Fruit fly (Drosophila melanogaster) whole organism, prepupa: ENCODE measurements around the gene Nup154.
A peak's percentile ranks its signal among the peaks of the same experiment; 100 is the strongest.

Source experiments
- Blimp-1 ChIP-seq: fragments of 200-800 bp; sonication (Bioruptor generic); optimal IDR thresholded peaks from 3 replicates; lab custom pipeline; 2017; ENCODE audit warnings: missing biosample characterization, missing genetic modification characterization, mild to moderate bottlenecking, moderate library complexity, missing genetic modification reagents
- CG10669 ChIP-seq: fragments of 200-800 bp; sonication (Bioruptor generic); optimal IDR thresholded peaks from 3 replicates; lab custom pipeline; 2018; ENCODE audit warnings: missing biosample characterization, mild to moderate bottlenecking, missing genetic modification characterization, moderate library complexity
- CG11294 ChIP-seq: fragments of 200-800 bp; sonication (Bioruptor generic); IDR thresholded peaks from 2 replicates; pipeline ENCODE4 v1.3.6; 2022; ENCODE audit warnings: missing biosample characterization, missing genetic modification characterization
- CG15336 ChIP-seq: fragments of 200-800 bp; sonication (Bioruptor generic); IDR thresholded peaks from 2 replicates; pipeline ENCODE4 v1.3.6; 2022; ENCODE audit warnings: missing biosample characterization, missing genetic modification characterization
- CG1621 ChIP-seq: fragments of 200-800 bp; sonication (Bioruptor generic); optimal IDR thresholded peaks from 3 replicates; lab custom pipeline; 2018; ENCODE audit warnings: missing biosample characterization, mild to moderate bottlenecking, missing genetic modification characterization
- CG16779 ChIP-seq: fragments of 200-800 bp; sonication (Bioruptor generic); optimal IDR thresholded peaks from 3 replicates; lab custom pipeline; 2017; ENCODE audit warnings: missing biosample characterization, mild to moderate bottlenecking, missing genetic modification characterization
- CG32006 ChIP-seq: fragments of 200-800 bp; sonication (Bioruptor generic); optimal IDR thresholded peaks from 3 replicates; lab custom pipeline; 2017; ENCODE audit warnings: missing biosample characterization, mild to moderate bottlenecking, missing genetic modification characterization
- CG34406 ChIP-seq: fragments of 200-800 bp; sonication (Bioruptor generic); optimal IDR thresholded peaks from 3 replicates; lab custom pipeline; 2016; ENCODE audit warnings: missing biosample characterization, missing genetic modification characterization
- CG3919 ChIP-seq: fragments of 200-800 bp; sonication (Bioruptor generic); optimal IDR thresholded peaks from 3 replicates; lab custom pipeline; 2016; ENCODE audit warnings: missing biosample characterization, missing genetic modification characterization
- CG4318 ChIP-seq: fragments of 200-800 bp; sonication (Bioruptor generic); optimal IDR thresholded peaks from 3 replicates; lab custom pipeline; 2017; ENCODE audit warnings: missing biosample characterization, mild to moderate bottlenecking, missing genetic modification characterization
- CG6163 ChIP-seq: fragments of 200-800 bp; sonication (Bioruptor generic); IDR thresholded peaks from 3 replicates; pipeline ENCODE4 v1.3.6; 2022; ENCODE audit warnings: missing biosample characterization, missing genetic modification characterization
- CG6792 ChIP-seq: fragments of 200-800 bp; sonication (Bioruptor generic); optimal IDR thresholded peaks from 3 replicates; lab custom pipeline; 2016; ENCODE audit warnings: missing biosample characterization, missing genetic modification characterization
- CG6854 ChIP-seq: fragments of 200-800 bp; sonication (Bioruptor generic); optimal IDR thresholded peaks from 2 replicates; lab custom pipeline; 2017; ENCODE audit warnings: missing biosample characterization, mild to moderate bottlenecking, missing genetic modification characterization
- CG8319 ChIP-seq: fragments of 200-800 bp; sonication (Bioruptor generic); optimal IDR thresholded peaks from 3 replicates; lab custom pipeline; 2016; ENCODE audit warnings: missing biosample characterization, missing genetic modification characterization
- CG8632 ChIP-seq: fragments of 200-800 bp; sonication (Bioruptor generic); optimal IDR thresholded peaks from 3 replicates; lab custom pipeline; 2016; ENCODE audit warnings: missing biosample characterization, missing genetic modification characterization
- CG9139 ChIP-seq: fragments of 200-800 bp; sonication (Bioruptor generic); optimal IDR thresholded peaks from 3 replicates; lab custom pipeline; 2017; ENCODE audit warnings: missing biosample characterization, mild to moderate bottlenecking, missing genetic modification characterization
- Eip78C ChIP-seq: fragments of 200-800 bp; sonication (Bioruptor generic); peaks from one replicate; lab custom pipeline; 2016; ENCODE audit warnings: missing biosample characterization, missing genetic modification characterization
- Gug ChIP-seq: fragments of 200-800 bp; sonication (Bioruptor generic); IDR thresholded peaks from 2 replicates; pipeline ENCODE4 v1.3.6; 2022; ENCODE audit warnings: missing biosample characterization, missing genetic modification characterization
- Hr38 ChIP-seq: sonication (Bioruptor generic); optimal IDR thresholded peaks from 2 replicates; lab custom pipeline; 2016; ENCODE audit warnings: missing biosample characterization, missing genetic modification characterization
- Lpt ChIP-seq: fragments of 200-800 bp; sonication (Bioruptor generic); optimal IDR thresholded peaks from 3 replicates; lab custom pipeline; 2016; ENCODE audit warnings: missing biosample characterization, missing genetic modification characterization
- OdsH ChIP-seq: fragments of 200-800 bp; sonication (Bioruptor generic); optimal IDR thresholded peaks from 3 replicates; lab custom pipeline; 2016; ENCODE audit warnings: missing biosample characterization, missing genetic modification characterization
- Smox ChIP-seq: fragments of 200-800 bp; sonication (Bioruptor generic); optimal IDR thresholded peaks from 3 replicates; lab custom pipeline; 2016; ENCODE audit warnings: missing biosample characterization, missing genetic modification characterization
- Sox102F ChIP-seq: fragments of 200-800 bp; sonication (Bioruptor generic); optimal IDR thresholded peaks from 2 replicates; lab custom pipeline; 2016; ENCODE audit warnings: missing biosample characterization, mild to moderate bottlenecking, missing genetic modification characterization
- Sox15 ChIP-seq: fragments of 200-800 bp; sonication (Bioruptor generic); optimal IDR thresholded peaks from 3 replicates; lab custom pipeline; 2016; ENCODE audit warnings: missing biosample characterization, missing genetic modification characterization
- achi ChIP-seq: fragments of 200-800 bp; sonication (Bioruptor generic); optimal IDR thresholded peaks from 3 replicates; lab custom pipeline; 2016; ENCODE audit warnings: missing biosample characterization, missing genetic modification characterization
- cyc ChIP-seq: fragments of 200-800 bp; sonication (Bioruptor generic); optimal IDR thresholded peaks from 3 replicates; lab custom pipeline; 2016; ENCODE audit warnings: missing biosample characterization, missing genetic modification characterization
- dsx ChIP-seq: fragments of 200-800 bp; optimal IDR thresholded peaks from 3 replicates; lab custom pipeline; 2019; ENCODE audit warnings: missing biosample characterization, mild to moderate bottlenecking, missing genetic modification characterization, moderate library complexity; ENCODE audit not compliant: poor library complexity, severe bottlenecking
- eg ChIP-seq: fragments of 200-800 bp; sonication (Bioruptor generic); IDR thresholded peaks from 3 replicates; pipeline ENCODE4 v1.3.6; 2022; ENCODE audit warnings: missing biosample characterization, missing genetic modification characterization
- esn ChIP-seq: fragments of 200-800 bp; sonication (Bioruptor generic); optimal IDR thresholded peaks from 2 replicates; lab custom pipeline; 2016; ENCODE audit warnings: missing biosample characterization, mild to moderate bottlenecking, missing genetic modification characterization, moderate library complexity
- fd59A ChIP-seq: fragments of 200-800 bp; sonication (Bioruptor generic); optimal IDR thresholded peaks from 2 replicates; lab custom pipeline; 2017; ENCODE audit warnings: missing biosample characterization, mild to moderate bottlenecking, missing genetic modification characterization, missing genetic modification reagents
- fd85E ChIP-seq: fragments of 200-800 bp; sonication (Bioruptor generic); optimal IDR thresholded peaks from 3 replicates; lab custom pipeline; 2016; ENCODE audit warnings: missing biosample characterization, missing genetic modification characterization
- lz ChIP-seq: fragments of 200-800 bp; sonication (Bioruptor generic); optimal IDR thresholded peaks from 3 replicates; lab custom pipeline; 2016; ENCODE audit warnings: missing biosample characterization, missing genetic modification characterization
- pdm3 ChIP-seq: fragments of 200-800 bp; sonication (Bioruptor generic); optimal IDR thresholded peaks from 3 replicates; lab custom pipeline; 2016; ENCODE audit warnings: missing biosample characterization, missing genetic modification characterization
- spab ChIP-seq: fragments of 200-800 bp; sonication (Bioruptor generic); optimal IDR thresholded peaks from 2 replicates; lab custom pipeline; 2017; ENCODE audit warnings: missing biosample characterization, mild to moderate bottlenecking, missing genetic modification characterization, missing genetic modification reagents
- ss ChIP-seq, 2 experiments: fragments of 200-800 bp; sonication (Bioruptor generic); optimal IDR thresholded peaks; 2 replicates in 1 of 2; 3 replicates in 1 of 2; lab custom pipeline; 2017 to 2018; ENCODE audit warnings: mild to moderate bottlenecking in 2 of 2, missing biosample characterization in 2 of 2, missing genetic modification characterization in 2 of 2, moderate library complexity in 1 of 2
- svp ChIP-seq: fragments of 200-800 bp; sonication (Bioruptor generic); peaks from one replicate; lab custom pipeline; 2016; ENCODE audit warnings: missing biosample characterization, missing genetic modification characterization

Nup154 gene

DNA sequence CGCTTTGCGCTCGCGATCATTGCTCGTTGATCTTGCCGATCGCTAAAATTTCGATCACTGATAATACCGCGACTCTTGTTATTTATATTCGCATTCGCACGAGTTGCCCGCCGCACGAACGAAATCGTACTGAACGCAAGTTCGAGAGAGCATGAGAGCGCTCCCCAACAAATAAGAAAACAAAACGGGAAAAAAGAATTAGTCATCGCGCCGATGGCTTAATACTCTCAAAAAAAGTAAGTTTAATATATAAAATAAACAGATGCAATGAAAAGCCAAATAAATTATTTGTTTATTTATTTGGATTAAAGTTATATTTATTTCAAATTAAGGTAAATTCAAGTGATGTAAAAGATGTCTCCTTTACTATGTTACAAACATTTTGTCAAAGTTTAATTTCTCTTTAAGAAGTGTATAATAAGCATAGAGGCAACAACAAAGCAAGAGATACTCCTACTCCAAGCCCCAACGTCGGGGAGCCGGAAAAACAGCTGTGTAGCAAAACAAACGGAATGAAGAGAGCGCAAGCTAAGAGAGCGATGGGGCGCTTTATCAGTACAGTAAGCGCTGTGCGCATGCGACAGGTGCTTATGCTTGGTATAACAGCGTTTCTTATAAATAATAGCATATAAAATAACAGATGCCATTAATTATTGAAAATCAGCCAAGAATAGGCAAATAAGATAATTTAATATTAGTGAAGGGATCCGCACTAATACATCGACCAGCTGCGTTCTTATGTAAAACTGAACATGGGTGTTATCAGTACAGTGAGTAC is 52.9 kb downstream of the Nup154 start (continued):
- TF ChIP-seq CG1621 (tag; lab: Kevin White, UChicago): peak; percentile 40
- TF ChIP-seq fd85E (GFP tag; lab: Kevin White, UChicago): no peak
- TF ChIP-seq CG4318: peak; percentile 23
- peak; percentile 66 for TF ChIP-seq eg (GFP tag; lab: Robert Waterston, UW)
- peak; percentile 96 for TF ChIP-seq Eip78C (GFP tag; lab: Kevin White, UChicago)
- TF ChIP-seq CG32006 (GFP tag; lab: Kevin White, UChicago): peak; percentile 86
- TF ChIP-seq achi (GFP tag; lab: Kevin White, UChicago): peak; percentile 66
- TF ChIP-seq Smox (GFP tag; lab: Kevin White, UChicago): peak; percentile 68
- peak; percentile 94 for TF ChIP-seq svp (GFP tag; lab: Kevin White, UChicago)
- peak; percentile 60 for TF ChIP-seq fd59A
- peak; percentile 82 for TF ChIP-seq dsx (GFP tag; lab: Kevin White, UChicago)
- peak; percentile 79 for TF ChIP-seq OdsH (GFP tag; lab: Kevin White, UChicago)
- peak; percentile 43 for TF ChIP-seq CG8319 (GFP tag; lab: Kevin White, UChicago)
- peak; percentile 73 for TF ChIP-seq CG6792 (GFP tag; lab: Kevin White, UChicago)
- TF ChIP-seq CG10669 (GFP tag; lab: Kevin White, UChicago): peak; percentile 74
- no peak for TF ChIP-seq Hr38 (GFP tag; lab: Kevin White, UChicago)
- TF ChIP-seq Sox15 (GFP tag; lab: Kevin White, UChicago): peak; percentile 69
- peak; percentile 74 for TF ChIP-seq spab (GFP tag; lab: Kevin White, UChicago)
- peak; percentile 69 for TF ChIP-seq Sox102F (GFP tag; lab: Kevin White, UChicago)
- peak; percentile 71 for TF ChIP-seq CG15336
- TF ChIP-seq CG34406 (GFP tag; lab: Kevin White, UChicago): peak; percentile 78
- TF ChIP-seq Blimp-1 (GFP tag; lab: Kevin White, UChicago): peak; percentile 72
- peak; percentile 80 for TF ChIP-seq CG6854 (GFP tag; lab: Kevin White, UChicago)
- peak; percentile 60 for TF ChIP-seq CG8632
- peak; percentile 20; the same call in 1 of the 2 replicates for TF ChIP-seq Gug (GFP tag; lab: Robert Waterston, UW)
- peak; percentile 75 for TF ChIP-seq pdm3 (GFP tag; lab: Kevin White, UChicago)
- peak; percentile 80 for TF ChIP-seq CG16779
- TF ChIP-seq Lpt (GFP tag; lab: Kevin White, UChicago): peak; percentile 54
- peak; percentile 79 for TF ChIP-seq CG3919
- TF ChIP-seq, all 60 proteins: peak for 57

- TF ChIP-seq CG11294 (GFP tag; lab: Robert Waterston, UW) (0 out of 2 replicates have a peak, but pooled peaks have one; percentile 1), Gug (GFP tag; lab: Robert Waterston, UW) (0 out of 2 replicates have a peak, but pooled peaks have one; percentile 21), lz (GFP tag; lab: Kevin White, UChicago) (no peak), cyc (GFP tag; lab: Kevin White, UChicago) (no peak), CG6163 (GFP tag; lab: Robert Waterston, UW) (0 out of 3 replicates have a peak, but pooled peaks have one; percentile 7), pdm3 (GFP tag; lab: Kevin White, UChicago) (no peak), esn (GFP tag; lab: Kevin White, UChicago) (no peak), CG15336 (peak; percentile 18; the same call in 1 of the 2 replicates), svp (GFP tag; lab: Kevin White, UChicago) (peak; percentile 73)
Measured at dm6 chr2L:11058111-11058665, 53.6 kb downstream of the Nup154 start.

dm6 chr2L:11059206-11059605 is 54.6 kb downstream of the Nup154 start:
- TF ChIP-seq ss (GFP tag; optimal IDR thresholded peaks at IDR 0.05; lab: Kevin White, UChicago): peak in 1 of 2 experiments; percentile 2
- no peak for TF ChIP-seq esn (GFP tag; lab: Kevin White, UChicago)
- peak; percentile 38 for TF ChIP-seq CG9139 (GFP tag; lab: Kevin White, UChicago)
- peak; percentile 42 for TF ChIP-seq dsx (GFP tag; lab: Kevin White, UChicago)
- TF ChIP-seq svp (GFP tag; lab: Kevin White, UChicago): peak; percentile 77
- TF ChIP-seq, all 60 proteins: peak for 4
